Fruit fly (Drosophila melanogaster) whole organism, embryonic: Measurements from ENCODE around the gene CG16734.

Source experiments
- BtbVII ChIP-seq: fragments of 200-800 bp; sonication (Bioruptor generic); optimal IDR thresholded peaks from 3 replicates; lab custom pipeline; 2017; ENCODE audit warnings: missing biosample characterization, mild to moderate bottlenecking, missing genetic modification characterization
- CG10654 ChIP-seq: fragments of 200-800 bp; sonication (Bioruptor generic); optimal IDR thresholded peaks from 2 replicates; lab custom pipeline; 2016; ENCODE audit warnings: missing biosample characterization, missing genetic modification characterization
- CG12942 ChIP-seq: fragments of 200-800 bp; sonication (Bioruptor generic); optimal IDR thresholded peaks from 3 replicates; lab custom pipeline; 2016; ENCODE audit warnings: missing biosample characterization, missing genetic modification characterization
- CG13424 ChIP-seq: fragments of 200-800 bp; sonication (Bioruptor generic); optimal IDR thresholded peaks from 2 replicates; lab custom pipeline; 2019; ENCODE audit warnings: missing biosample characterization, mild to moderate bottlenecking, missing genetic modification characterization, moderate library complexity
- CG17385 ChIP-seq: fragments of 200-800 bp; sonication (Bioruptor generic); optimal IDR thresholded peaks from 3 replicates; lab custom pipeline; 2018; ENCODE audit warnings: missing biosample characterization, mild to moderate bottlenecking, missing genetic modification characterization
- CG1832 ChIP-seq: fragments of 200-800 bp; sonication (Bioruptor generic); optimal IDR thresholded peaks from 2 replicates; lab custom pipeline; 2017; ENCODE audit warnings: missing biosample characterization, mild to moderate bottlenecking, missing genetic modification characterization, inconsistent platforms
- CG32767 ChIP-seq: fragments of 200-800 bp; sonication (Bioruptor generic); IDR thresholded peaks from 2 replicates; pipeline ENCODE4 v1.3.6; 2022; ENCODE audit warnings: missing biosample characterization, missing genetic modification characterization
- CG3281 ChIP-seq: fragments of 200-800 bp; sonication (Bioruptor generic); optimal IDR thresholded peaks from 3 replicates; lab custom pipeline; 2017; ENCODE audit warnings: missing biosample characterization, mild to moderate bottlenecking, missing genetic modification characterization
- CG8290 ChIP-seq, 3 experiments: fragments of 200-800 bp; sonication (Bioruptor generic); optimal IDR thresholded peaks; 2 replicates each; lab custom pipeline; 2016 to 2019; ENCODE audit warnings: missing biosample characterization in 3 of 3, missing genetic modification characterization in 3 of 3, mild to moderate bottlenecking in 2 of 3, moderate library complexity in 1 of 3
- CG9727 ChIP-seq: fragments of 200-800 bp; sonication (Bioruptor generic); optimal IDR thresholded peaks from 3 replicates; lab custom pipeline; 2017; ENCODE audit warnings: missing biosample characterization, mild to moderate bottlenecking, missing genetic modification characterization
- Deaf1 ChIP-seq: fragments of 200-800 bp; optimal IDR thresholded peaks from 3 replicates; lab custom pipeline; 2019; ENCODE audit warnings: missing biosample characterization, mild to moderate bottlenecking, missing genetic modification characterization, moderate library complexity
- Elba2 ChIP-seq: fragments of 200-800 bp; sonication (Bioruptor generic); optimal IDR thresholded peaks from 3 replicates; lab custom pipeline; 2016; ENCODE audit warnings: missing biosample characterization, missing genetic modification characterization
- Fer2 ChIP-seq: fragments of 200-800 bp; sonication (Bioruptor generic); optimal IDR thresholded peaks from 2 replicates; lab custom pipeline; 2018; ENCODE audit warnings: missing biosample characterization, mild to moderate bottlenecking, missing genetic modification characterization, moderate library complexity
- HLH3B ChIP-seq: fragments of 200-800 bp; sonication (Bioruptor generic); IDR thresholded peaks from 2 replicates; pipeline ENCODE4 v1.3.6; 2022; ENCODE audit warnings: missing biosample characterization, missing genetic modification characterization
- Hand ChIP-seq: fragments of 200-800 bp; sonication (Bioruptor generic); optimal IDR thresholded peaks from 2 replicates; lab custom pipeline; 2017; ENCODE audit warnings: mild to moderate bottlenecking, missing biosample characterization, missing genetic modification reagents, missing genetic modification characterization
- Hsf ChIP-seq: fragments of 200-800 bp; sonication (Bioruptor generic); optimal IDR thresholded peaks from 3 replicates; lab custom pipeline; 2016; ENCODE audit warnings: missing biosample characterization, missing genetic modification characterization
- Kr ChIP-seq: fragments of 200-800 bp; sonication (Bioruptor generic); optimal IDR thresholded peaks from 2 replicates; lab custom pipeline; 2017; ENCODE audit warnings: missing biosample characterization, mild to moderate bottlenecking, missing genetic modification characterization
- MTF-1 ChIP-seq: fragments of 200-800 bp; sonication (Bioruptor generic); optimal IDR thresholded peaks from 2 replicates; lab custom pipeline; 2018; ENCODE audit warnings: missing biosample characterization, mild to moderate bottlenecking, missing genetic modification characterization, borderline replicate concordance
- Med ChIP-seq: fragments of 200-800 bp; sonication (Bioruptor generic); peaks from one replicate; lab custom pipeline; 2016; ENCODE audit warnings: missing biosample characterization, missing genetic modification characterization, mild to moderate bottlenecking, inconsistent platforms, moderate library complexity
- NC2α ChIP-seq: fragments of 200-800 bp; sonication (Bioruptor generic); optimal IDR thresholded peaks from 2 replicates; lab custom pipeline; 2016; ENCODE audit warnings: missing biosample characterization, missing genetic modification characterization
- Opbp ChIP-seq: fragments of 200-800 bp; sonication (Bioruptor generic); IDR thresholded peaks from 3 replicates; pipeline ENCODE4 v1.3.6; 2022; ENCODE audit warnings: missing biosample characterization, missing genetic modification characterization; ENCODE audit not compliant: partially characterized antibody
- Optix ChIP-seq: fragments of 200-800 bp; sonication (Bioruptor generic); IDR thresholded peaks from 3 replicates; pipeline ENCODE4 v1.3.6; 2022; ENCODE audit warnings: missing biosample characterization, missing genetic modification characterization
- Sox100B ChIP-seq: fragments of 200-800 bp; sonication (Bioruptor generic); optimal IDR thresholded peaks from 3 replicates; lab custom pipeline; 2018; ENCODE audit warnings: missing biosample characterization, mild to moderate bottlenecking, missing genetic modification characterization
- Sry-β ChIP-seq: fragments of 200-800 bp; sonication (Bioruptor generic); optimal IDR thresholded peaks from 2 replicates; lab custom pipeline; 2018; ENCODE audit warnings: missing biosample characterization, mild to moderate bottlenecking, missing genetic modification characterization, moderate library complexity
- Trl ChIP-seq, 3 experiments: fragments of >200 bp in 2 of 3; fragments of 200-800 bp in 1 of 3; sonication (Bioruptor generic) in 1 of 3; optimal IDR thresholded peaks; 2 replicates in 1 of 3; 3 replicates in 2 of 3; lab custom pipeline; 2016 to 2017; ENCODE audit warnings: missing biosample characterization in 1 of 3, missing genetic modification characterization in 1 of 3
- Xbp1 ChIP-seq: fragments of 200-800 bp; sonication (Bioruptor generic); optimal IDR thresholded peaks from 3 replicates; lab custom pipeline; 2016; ENCODE audit warnings: missing biosample characterization, mild to moderate bottlenecking, missing genetic modification characterization
- YL-1 ChIP-seq: fragments of 200-800 bp; sonication (Bioruptor generic); optimal IDR thresholded peaks from 3 replicates; lab custom pipeline; 2017; ENCODE audit warnings: missing biosample characterization, mild to moderate bottlenecking, missing genetic modification characterization
- ac ChIP-seq: fragments of 200-800 bp; sonication (Bioruptor generic); optimal IDR thresholded peaks from 3 replicates; lab custom pipeline; 2017; ENCODE audit warnings: missing biosample characterization, mild to moderate bottlenecking, missing genetic modification characterization
- bab2 ChIP-seq: fragments of 200-800 bp; sonication (Bioruptor generic); optimal IDR thresholded peaks from 2 replicates; lab custom pipeline; 2016; ENCODE audit warnings: missing biosample characterization, missing genetic modification characterization
- bigmax ChIP-seq: fragments of 200-800 bp; sonication (Bioruptor generic); optimal IDR thresholded peaks from 2 replicates; lab custom pipeline; 2018; ENCODE audit warnings: missing biosample characterization, mild to moderate bottlenecking, missing genetic modification characterization
- cg ChIP-seq: fragments of 200-800 bp; sonication (Bioruptor generic); optimal IDR thresholded peaks from 3 replicates; lab custom pipeline; 2019; ENCODE audit warnings: missing biosample characterization, mild to moderate bottlenecking, missing genetic modification characterization, moderate library complexity
- ci ChIP-seq: fragments of 200-800 bp; sonication (Bioruptor generic); IDR thresholded peaks from 3 replicates; pipeline ENCODE4 v1.3.6; 2022; ENCODE audit warnings: missing biosample characterization, missing genetic modification characterization
- corto ChIP-seq: fragments of 200-800 bp; sonication (Bioruptor generic); optimal IDR thresholded peaks from 2 replicates; lab custom pipeline; 2016; ENCODE audit warnings: missing biosample characterization, mild to moderate bottlenecking, missing genetic modification characterization, moderate library complexity
- crol ChIP-seq: fragments of 200-800 bp; sonication (Bioruptor generic); IDR thresholded peaks from 2 replicates; pipeline ENCODE4 v1.3.6; 2022; ENCODE audit warnings: missing biosample characterization, missing genetic modification characterization
- hkb ChIP-seq, 2 experiments: fragments of 200-800 bp in 1 of 2; fragments of >200 bp in 1 of 2; sonication (Bioruptor generic) in 1 of 2; IDR thresholded peaks in 1 of 2; optimal IDR thresholded peaks in 1 of 2; 2 replicates each; pipeline versions ENCODE4 v1.3.6 to Lab custom; 2017 to 2022; ENCODE audit warnings: missing biosample characterization in 1 of 2, missing genetic modification characterization in 1 of 2
- insv ChIP-seq, 2 experiments: fragments of 200-800 bp; sonication (Bioruptor generic); optimal IDR thresholded peaks; 3 replicates each; lab custom pipeline; 2016 to 2018; ENCODE audit warnings: missing biosample characterization in 2 of 2, missing genetic modification characterization in 2 of 2
- kni ChIP-seq: fragments of 200-800 bp; sonication (Bioruptor generic); optimal IDR thresholded peaks from 3 replicates; lab custom pipeline; 2017; ENCODE audit warnings: mild to moderate bottlenecking, missing biosample characterization, missing genetic modification reagents, missing genetic modification characterization
- lbe ChIP-seq: fragments of 200-800 bp; sonication (Bioruptor generic); optimal IDR thresholded peaks from 2 replicates; lab custom pipeline; 2016; ENCODE audit warnings: missing biosample characterization, mild to moderate bottlenecking, missing genetic modification characterization
- nerfin-1 ChIP-seq: fragments of 200-800 bp; sonication (Bioruptor generic); optimal IDR thresholded peaks from 3 replicates; lab custom pipeline; 2019; ENCODE audit warnings: missing biosample characterization, mild to moderate bottlenecking, missing genetic modification characterization, moderate library complexity
- onecut ChIP-seq: fragments of 200-800 bp; sonication (Bioruptor generic); IDR thresholded peaks from 2 replicates; pipeline ENCODE4 v1.3.6; 2022; ENCODE audit warnings: missing biosample characterization, missing genetic modification characterization
- pho ChIP-seq: fragments of 200-800 bp; sonication (Bioruptor generic); optimal IDR thresholded peaks from 2 replicates; lab custom pipeline; 2016; ENCODE audit warnings: missing biosample characterization, missing genetic modification characterization
- phol ChIP-seq: fragments of 200-800 bp; sonication (Bioruptor generic); optimal IDR thresholded peaks from 3 replicates; lab custom pipeline; 2018; ENCODE audit warnings: missing biosample characterization, mild to moderate bottlenecking, missing genetic modification characterization, moderate library complexity
- pita ChIP-seq: fragments of 200-800 bp; sonication (Bioruptor generic); optimal IDR thresholded peaks from 2 replicates; lab custom pipeline; 2017; ENCODE audit warnings: missing biosample characterization, mild to moderate bottlenecking, missing genetic modification characterization
- schlank ChIP-seq: fragments of 200-800 bp; sonication (Bioruptor generic); optimal IDR thresholded peaks from 2 replicates; lab custom pipeline; 2018; ENCODE audit warnings: missing biosample characterization, mild to moderate bottlenecking, missing genetic modification characterization
- stwl ChIP-seq: fragments of 200-800 bp; sonication (Bioruptor generic); optimal IDR thresholded peaks from 3 replicates; lab custom pipeline; 2018; ENCODE audit warnings: missing biosample characterization, mild to moderate bottlenecking, missing genetic modification characterization, moderate library complexity
- tin ChIP-seq: fragments of 200-800 bp; sonication (Bioruptor generic); optimal IDR thresholded peaks from 3 replicates; lab custom pipeline; 2016; ENCODE audit warnings: missing biosample characterization, missing genetic modification characterization
- tio ChIP-seq: fragments of 200-800 bp; sonication (Bioruptor generic); optimal IDR thresholded peaks from 2 replicates; lab custom pipeline; 2017; ENCODE audit warnings: missing biosample characterization, missing genetic modification characterization, inconsistent platforms
- yki ChIP-seq: fragments of >200 bp; optimal IDR thresholded peaks from 3 replicates; lab custom pipeline; 2018

Gene CG16734

DNA sequence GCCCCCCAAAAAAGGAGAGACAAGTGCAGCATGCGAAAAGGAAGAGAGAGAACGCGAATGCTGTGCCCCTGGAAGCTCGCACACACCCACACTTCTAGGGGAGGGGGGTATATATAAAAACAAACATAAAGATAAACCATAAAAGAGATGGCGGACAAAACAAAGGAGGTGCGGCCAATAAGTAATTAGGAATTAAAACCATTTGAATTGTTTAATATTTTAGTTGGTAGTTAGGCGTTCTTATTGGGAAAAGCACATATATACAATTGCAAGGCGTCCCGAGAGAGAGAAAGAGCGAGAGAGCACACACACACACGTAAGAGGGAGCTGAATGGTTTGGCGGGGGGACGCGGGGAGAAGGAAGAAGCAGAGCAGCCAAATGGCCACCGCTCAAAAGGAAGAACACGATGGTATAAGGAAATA is 18.8 kb upstream of the CG16734 start:
- TF ChIP-seq CG17385 (peak; percentile 88), phol (tag; lab: Kevin White, UChicago) (peak; percentile 3), onecut (GFP tag; lab: Robert Waterston, UW) (0 out of 2 replicates have a peak, but pooled peaks have one; percentile 2), Med (GFP tag; lab: Kevin White, UChicago) (peak; percentile 72), Opbp (no peak), tio (GFP tag; lab: Kevin White, UChicago) (no peak), Trl (optimal IDR thresholded peaks at IDR 0.05; lab: Kevin White, UChicago) (peak; percentile 29 to 84), Trl (GFP tag; optimal IDR thresholded peaks at IDR 0.05; lab: Kevin White, UChicago) (no peak), cg (GFP tag; lab: Kevin White, UChicago) (peak; percentile 72), bab2 (GFP tag; lab: Kevin White, UChicago) (no peak), HLH3B (GFP tag; lab: Robert Waterston, UW) (no peak), crol (GFP tag; lab: Robert Waterston, UW) (peak; percentile 98), bigmax (GFP tag; lab: Kevin White, UChicago) (peak; percentile 52), yki (peak; percentile 15), Optix (GFP tag; lab: Robert Waterston, UW) (no peak), insv (GFP tag; optimal IDR thresholded peaks at IDR 0.05; lab: Kevin White, UChicago) (peak in 1 of 2 experiments; percentile 77), Deaf1 (tag; lab: Kevin White, UChicago) (peak; percentile 36), nerfin-1 (tag; lab: Kevin White, UChicago) (no peak), CG1832 (GFP tag; lab: Kevin White, UChicago) (peak; percentile 36), Elba2 (GFP tag; lab: Kevin White, UChicago) (peak; percentile 71)

- no peak for TF ChIP-seq CG13424 (tag; lab: Kevin White, UChicago)
- no peak for TF ChIP-seq hkb (optimal IDR thresholded peaks at IDR 0.05; lab: Kevin White, UChicago)
- peak; percentile 45; the same call in 1 of the 2 replicates for TF ChIP-seq hkb (GFP tag; IDR thresholded peaks at IDR 0.05; lab: Robert Waterston, UW)
- peak; percentile 90 for TF ChIP-seq Med (GFP tag; lab: Kevin White, UChicago)
- no peak for TF ChIP-seq Hsf (GFP tag; lab: Kevin White, UChicago)
- peak; percentile 2 for TF ChIP-seq YL-1 (GFP tag; lab: Kevin White, UChicago)
- no peak for TF ChIP-seq Sox100B (GFP tag; lab: Kevin White, UChicago)
- no peak for TF ChIP-seq ac (GFP tag; lab: Kevin White, UChicago)
- no peak for TF ChIP-seq Xbp1 (GFP tag; lab: Kevin White, UChicago)
- TF ChIP-seq CG12942, result no peak
- TF ChIP-seq corto (GFP tag; lab: Kevin White, UChicago), result peak; percentile 70
- TF ChIP-seq Kr, result no peak
- TF ChIP-seq CG9727, result no peak
- TF ChIP-seq Hand (GFP tag; lab: Kevin White, UChicago), result peak; percentile 33
- TF ChIP-seq Fer2 (tag; lab: Kevin White, UChicago), result no peak
- peak; percentile 2 for TF ChIP-seq tin (GFP tag; lab: Kevin White, UChicago)
- no peak for TF ChIP-seq pho (GFP tag; lab: Kevin White, UChicago)
- peak; percentile 7 for TF ChIP-seq stwl (tag; lab: Kevin White, UChicago)
- no peak for TF ChIP-seq NC2α (GFP tag; lab: Kevin White, UChicago)
- TF ChIP-seq kni (GFP tag; lab: Kevin White, UChicago), result peak; percentile 1
- TF ChIP-seq MTF-1 (GFP tag; lab: Kevin White, UChicago), result peak; percentile 38
- peak; percentile 37 for TF ChIP-seq lbe
- peak; percentile 69; the same call in 2 of the 3 replicates for TF ChIP-seq ci
- TF ChIP-seq BtbVII (GFP tag; lab: Kevin White, UChicago), result peak; percentile 54
- peak; percentile 22 for TF ChIP-seq CG3281 (GFP tag; lab: Kevin White, UChicago)
- TF ChIP-seq CG32767 (GFP tag; lab: Robert Waterston, UW), result peak; percentile 29; the same call in 1 of the 2 replicates
- no peak for TF ChIP-seq pita
- no peak for TF ChIP-seq CG8290 (GFP tag; optimal IDR thresholded peaks at IDR 0.05; lab: Kevin White, UChicago)
- TF ChIP-seq CG8290 (tag; optimal IDR thresholded peaks at IDR 0.05; lab: Kevin White, UChicago), result peak in 1 of 2 experiments; percentile 11
- no peak for TF ChIP-seq tio (GFP tag; lab: Kevin White, UChicago)
- no peak for TF ChIP-seq Sry-β (GFP tag; lab: Kevin White, UChicago)
- TF ChIP-seq schlank (tag; lab: Kevin White, UChicago), result no peak
- TF ChIP-seq CG10654, result no peak
- peak; percentile 70 for TF ChIP-seq crol (GFP tag; lab: Robert Waterston, UW)
Measured at dm6 chr3R:9236883-9237267, 18.0 kb upstream of the CG16734 start.
